Fruit fly (Drosophila melanogaster) whole organism, embryonic: ENCODE measurements around the gene CG43645.

Source experiments
- Aef1 ChIP-seq: fragments of 200-800 bp; sonication (Bioruptor generic); IDR thresholded peaks from 3 replicates; pipeline ENCODE4 v1.3.6; 2022; ENCODE audit warnings: missing biosample characterization, missing genetic modification characterization
- Atf6 ChIP-seq: fragments of 200-800 bp; sonication (Bioruptor generic); IDR thresholded peaks from 2 replicates; pipeline ENCODE4 v1.3.6; 2022; ENCODE audit warnings: missing biosample characterization, missing genetic modification characterization
- CG10209 ChIP-seq: fragments of 200-800 bp; sonication (Bioruptor generic); optimal IDR thresholded peaks from 3 replicates; lab custom pipeline; 2017; ENCODE audit warnings: missing biosample characterization, mild to moderate bottlenecking, missing genetic modification characterization, missing genetic modification reagents
- CG10431 ChIP-seq: fragments of 200-800 bp; sonication (Bioruptor generic); optimal IDR thresholded peaks from 3 replicates; lab custom pipeline; 2018; ENCODE audit warnings: missing biosample characterization, mild to moderate bottlenecking, missing genetic modification characterization
- CG12071 ChIP-seq: fragments of 200-800 bp; sonication (Bioruptor generic); optimal IDR thresholded peaks from 3 replicates; lab custom pipeline; 2018; ENCODE audit warnings: missing biosample characterization, mild to moderate bottlenecking, missing genetic modification characterization
- CG12391 ChIP-seq: fragments of 200-800 bp; sonication (Bioruptor generic); optimal IDR thresholded peaks from 3 replicates; lab custom pipeline; 2018; ENCODE audit warnings: missing biosample characterization, mild to moderate bottlenecking, missing genetic modification characterization, moderate library complexity
- CG12659 ChIP-seq: fragments of 200-800 bp; sonication (Bioruptor generic); optimal IDR thresholded peaks from 3 replicates; lab custom pipeline; 2017; ENCODE audit warnings: mild to moderate bottlenecking, missing biosample characterization, missing genetic modification reagents, missing genetic modification characterization
- CG12744 ChIP-seq: fragments of 200-800 bp; sonication (Bioruptor generic); optimal IDR thresholded peaks from 2 replicates; lab custom pipeline; 2016; ENCODE audit warnings: missing biosample characterization, missing genetic modification characterization
- CG1529 ChIP-seq: fragments of 200-800 bp; sonication (Bioruptor generic); optimal IDR thresholded peaks from 3 replicates; lab custom pipeline; 2018; ENCODE audit warnings: missing biosample characterization, missing genetic modification characterization
- CG16863 ChIP-seq: fragments of 200-800 bp; sonication (Bioruptor generic); optimal IDR thresholded peaks from 3 replicates; lab custom pipeline; 2016; ENCODE audit warnings: missing biosample characterization, missing genetic modification characterization
- CG2202 ChIP-seq: fragments of 200-800 bp; sonication (Bioruptor generic); optimal IDR thresholded peaks from 2 replicates; lab custom pipeline; 2018; ENCODE audit warnings: missing biosample characterization, mild to moderate bottlenecking, missing genetic modification characterization
- CG32767 ChIP-seq: fragments of 200-800 bp; sonication (Bioruptor generic); IDR thresholded peaks from 2 replicates; pipeline ENCODE4 v1.3.6; 2022; ENCODE audit warnings: missing biosample characterization, missing genetic modification characterization
- CG3407 ChIP-seq: fragments of 200-800 bp; sonication (Bioruptor generic); optimal IDR thresholded peaks from 2 replicates; lab custom pipeline; 2018; ENCODE audit warnings: missing biosample characterization, mild to moderate bottlenecking, missing genetic modification characterization
- CG3847 ChIP-seq: fragments of 200-800 bp; sonication (Bioruptor generic); IDR thresholded peaks from 2 replicates; pipeline ENCODE4 v1.3.6; 2022; ENCODE audit warnings: missing biosample characterization, missing genetic modification characterization
- CG7745 ChIP-seq: fragments of 200-800 bp; sonication (Bioruptor generic); optimal IDR thresholded peaks from 2 replicates; lab custom pipeline; 2018; ENCODE audit warnings: missing biosample characterization, mild to moderate bottlenecking, missing genetic modification characterization, moderate library complexity
- CG7839 ChIP-seq: fragments of 200-800 bp; sonication (Bioruptor generic); optimal IDR thresholded peaks from 3 replicates; lab custom pipeline; 2018; ENCODE audit warnings: missing biosample characterization, mild to moderate bottlenecking, missing genetic modification characterization, moderate library complexity
- CG8478 ChIP-seq: fragments of >200 bp; optimal IDR thresholded peaks from 2 replicates; lab custom pipeline; 2018
- CG9609 ChIP-seq: fragments of 200-800 bp; sonication (Bioruptor generic); optimal IDR thresholded peaks from 3 replicates; lab custom pipeline; 2016; ENCODE audit warnings: missing biosample characterization, missing genetic modification characterization
- CrebB ChIP-seq: fragments of 200-800 bp; sonication (Bioruptor generic); optimal IDR thresholded peaks from 3 replicates; lab custom pipeline; 2018; ENCODE audit warnings: missing biosample characterization, mild to moderate bottlenecking, missing genetic modification characterization
- E2f2 ChIP-seq: fragments of 200-800 bp; sonication (Bioruptor generic); IDR thresholded peaks from 2 replicates; pipeline ENCODE4 v1.3.6; 2022; ENCODE audit warnings: missing biosample characterization, missing genetic modification characterization
- HLH3B ChIP-seq: fragments of 200-800 bp; sonication (Bioruptor generic); IDR thresholded peaks from 2 replicates; pipeline ENCODE4 v1.3.6; 2022; ENCODE audit warnings: missing biosample characterization, missing genetic modification characterization
- Hr3 ChIP-seq: fragments of 200-800 bp; sonication (Bioruptor generic); optimal IDR thresholded peaks from 3 replicates; lab custom pipeline; 2016; ENCODE audit warnings: missing biosample characterization, missing genetic modification characterization
- Max ChIP-seq: fragments of 200-800 bp; sonication (Bioruptor generic); optimal IDR thresholded peaks from 2 replicates; lab custom pipeline; 2016; ENCODE audit warnings: missing biosample characterization, mild to moderate bottlenecking, missing genetic modification characterization
- cas ChIP-seq: fragments of 200-800 bp; sonication (Bioruptor generic); IDR thresholded peaks from 2 replicates; pipeline ENCODE4 v1.3.6; 2022; ENCODE audit warnings: missing biosample characterization, missing genetic modification characterization
- cg ChIP-seq: fragments of 200-800 bp; sonication (Bioruptor generic); optimal IDR thresholded peaks from 3 replicates; lab custom pipeline; 2019; ENCODE audit warnings: missing biosample characterization, mild to moderate bottlenecking, missing genetic modification characterization, moderate library complexity
- chm ChIP-seq: fragments of 200-800 bp; sonication (Bioruptor generic); IDR thresholded peaks from 2 replicates; pipeline ENCODE4 v1.3.6; 2022; ENCODE audit warnings: missing biosample characterization, missing genetic modification characterization
- dm ChIP-seq: fragments of 200-800 bp; sonication (Bioruptor generic); optimal IDR thresholded peaks from 3 replicates; lab custom pipeline; 2016; ENCODE audit warnings: missing biosample characterization, missing genetic modification characterization
- dmrt11E ChIP-seq: fragments of 200-800 bp; sonication (Bioruptor generic); optimal IDR thresholded peaks from 3 replicates; lab custom pipeline; 2018; ENCODE audit warnings: missing biosample characterization, mild to moderate bottlenecking, missing genetic modification characterization, moderate library complexity
- dpn ChIP-seq, 2 experiments: fragments of 200-800 bp; sonication (Bioruptor generic); optimal IDR thresholded peaks; 3 replicates each; lab custom pipeline; 2016; ENCODE audit warnings: missing biosample characterization in 2 of 2, missing genetic modification characterization in 2 of 2
- fru ChIP-seq: fragments of >200 bp; optimal IDR thresholded peaks from 2 replicates; lab custom pipeline; 2017
- ind ChIP-seq: fragments of 200-800 bp; sonication (Bioruptor generic); optimal IDR thresholded peaks from 3 replicates; lab custom pipeline; 2016; ENCODE audit warnings: missing biosample characterization, missing genetic modification characterization
- inv ChIP-seq: fragments of 200-800 bp; sonication (Bioruptor generic); IDR thresholded peaks from 2 replicates; pipeline ENCODE4 v1.3.6; 2022; ENCODE audit warnings: missing biosample characterization, missing genetic modification characterization; ENCODE audit not compliant: partially characterized antibody
- jumu ChIP-seq: fragments of 200-800 bp; sonication (Bioruptor generic); optimal IDR thresholded peaks from 3 replicates; lab custom pipeline; 2016; ENCODE audit warnings: missing biosample characterization, missing genetic modification characterization
- kay ChIP-seq: fragments of 200-800 bp; sonication (Bioruptor generic); optimal IDR thresholded peaks from 2 replicates; lab custom pipeline; 2016; ENCODE audit warnings: missing biosample characterization, missing genetic modification characterization
- ken ChIP-seq: fragments of 200-800 bp; sonication (Bioruptor generic); IDR thresholded peaks from 3 replicates; pipeline ENCODE4 v1.3.6; 2022; ENCODE audit warnings: missing biosample characterization, missing genetic modification characterization
- knrl ChIP-seq: fragments of 200-800 bp; sonication (Bioruptor generic); IDR thresholded peaks from 3 replicates; pipeline ENCODE4 v1.3.6; 2022; ENCODE audit warnings: missing biosample characterization, missing genetic modification characterization; ENCODE audit not compliant: partially characterized antibody
- maf-S ChIP-seq: fragments of 200-800 bp; sonication (Bioruptor generic); optimal IDR thresholded peaks from 2 replicates; lab custom pipeline; 2016; ENCODE audit warnings: missing biosample characterization, missing genetic modification characterization
- odd ChIP-seq: fragments of 200-800 bp; sonication (Bioruptor generic); optimal IDR thresholded peaks from 2 replicates; lab custom pipeline; 2017; ENCODE audit warnings: missing biosample characterization, mild to moderate bottlenecking, missing genetic modification characterization
- pan ChIP-seq, 4 experiments: fragments of >200 bp in 3 of 4; fragments of 200-800 bp in 1 of 4; sonication (Bioruptor generic) in 1 of 4; optimal IDR thresholded peaks in 3 of 4; IDR thresholded peaks in 1 of 4; 2 replicates each; pipeline versions ENCODE4 v1.3.6 to Lab custom; 2017 to 2022; ENCODE audit warnings: missing biosample characterization in 2 of 4, missing genetic modification characterization in 2 of 4, mixed read lengths in 1 of 4
- pfk ChIP-seq: fragments of 200-800 bp; sonication (Bioruptor generic); optimal IDR thresholded peaks from 2 replicates; lab custom pipeline; 2018; ENCODE audit warnings: missing biosample characterization, mild to moderate bottlenecking, missing genetic modification characterization, moderate library complexity
- ranshi ChIP-seq: fragments of 200-800 bp; sonication (Bioruptor generic); IDR thresholded peaks from 2 replicates; pipeline ENCODE4 v1.3.6; 2022; ENCODE audit warnings: missing biosample characterization, missing genetic modification characterization
- sd ChIP-seq: fragments of 200-800 bp; sonication (Bioruptor generic); optimal IDR thresholded peaks from 3 replicates; lab custom pipeline; 2018; ENCODE audit warnings: missing biosample characterization, mild to moderate bottlenecking, missing genetic modification characterization, moderate library complexity
- shn ChIP-seq: fragments of 200-800 bp; sonication (Bioruptor generic); optimal IDR thresholded peaks from 3 replicates; lab custom pipeline; 2016; ENCODE audit warnings: missing biosample characterization, missing genetic modification characterization
- sima ChIP-seq: fragments of 200-800 bp; sonication (Bioruptor generic); optimal IDR thresholded peaks from 2 replicates; lab custom pipeline; 2016; ENCODE audit warnings: missing biosample characterization, missing genetic modification characterization
- slbo ChIP-seq: fragments of 200-800 bp; sonication (Bioruptor generic); IDR thresholded peaks from 2 replicates; pipeline ENCODE4 v1.3.6; 2022; ENCODE audit warnings: missing biosample characterization, missing genetic modification characterization
- ssp ChIP-seq: fragments of 200-800 bp; sonication (Bioruptor generic); IDR thresholded peaks from 2 replicates; pipeline ENCODE4 v1.3.6; 2022; ENCODE audit warnings: missing biosample characterization, missing genetic modification characterization
- tap ChIP-seq: fragments of 200-800 bp; optimal IDR thresholded peaks from 3 replicates; lab custom pipeline; 2019; ENCODE audit warnings: missing biosample characterization, mild to moderate bottlenecking, missing genetic modification characterization, moderate library complexity
- unc-4 ChIP-seq: fragments of 200-800 bp; sonication (Bioruptor generic); IDR thresholded peaks from 2 replicates; pipeline ENCODE4 v1.3.6; 2022; ENCODE audit warnings: missing biosample characterization, missing genetic modification characterization; ENCODE audit not compliant: partially characterized antibody
- vnd ChIP-seq: fragments of 200-800 bp; sonication (Bioruptor generic); IDR thresholded peaks from 3 replicates; pipeline ENCODE4 v1.3.6; 2022; ENCODE audit warnings: missing biosample characterization, missing genetic modification characterization; ENCODE audit not compliant: partially characterized antibody
- z ChIP-seq: fragments of 200-800 bp; sonication (Bioruptor generic); IDR thresholded peaks from 3 replicates; pipeline ENCODE4 v1.3.6; 2022; ENCODE audit warnings: missing biosample characterization, missing genetic modification characterization

CG43645 gene

DNA sequence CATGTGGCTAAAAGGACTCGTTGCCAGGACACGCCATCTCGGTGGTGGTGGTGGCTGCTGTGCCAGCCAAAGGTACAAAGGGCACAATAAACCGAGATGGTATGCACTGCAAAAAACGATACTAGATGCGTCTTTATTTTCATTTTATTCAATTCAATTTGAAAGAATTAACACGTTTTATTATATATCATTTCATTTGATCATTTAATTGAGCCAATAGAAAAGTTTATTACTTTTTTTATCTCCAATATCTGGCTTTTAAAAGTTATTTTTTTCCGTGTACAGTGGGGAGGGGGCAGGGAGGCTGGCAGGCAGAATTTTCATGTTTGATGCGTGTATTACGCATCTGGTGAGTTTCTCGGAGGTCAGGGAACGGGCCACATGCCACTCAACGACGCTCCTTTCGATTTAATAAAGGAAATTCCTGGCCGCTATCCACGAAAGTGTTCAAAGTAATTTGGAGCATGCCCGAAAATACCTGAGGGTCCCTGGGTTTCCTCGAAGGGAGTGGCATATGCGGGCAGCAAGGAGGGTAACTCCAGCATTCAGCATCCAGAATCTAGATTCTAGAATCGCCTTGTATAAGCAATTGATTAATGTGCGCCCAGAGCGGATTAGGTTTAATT, 28.6 kb downstream of the CG43645 start (continued):
- TF ChIP-seq unc-4 = no peak
- no peak for TF ChIP-seq maf-S (GFP tag; lab: Kevin White, UChicago)
- peak; percentile 72 for TF ChIP-seq jumu (GFP tag; lab: Kevin White, UChicago)
- peak; percentile 61; the same call in 1 of the 2 replicates for TF ChIP-seq E2f2
- peak; percentile 81 for TF ChIP-seq CG3407 (GFP tag; lab: Kevin White, UChicago)
- TF ChIP-seq CG3847 (GFP tag; lab: Robert Waterston, UW) = peak; percentile 77
- peak; percentile 95 for TF ChIP-seq dmrt11E (tag; lab: Kevin White, UChicago)
- peak; percentile 86 for TF ChIP-seq CG12659 (GFP tag; lab: Kevin White, UChicago)
- TF ChIP-seq ind = peak; percentile 78
- no peak for TF ChIP-seq CG8478 (lab: Kevin White, UChicago)
- TF ChIP-seq tap (tag; lab: Kevin White, UChicago) = peak; percentile 91
- peak; percentile 85 for TF ChIP-seq CG32767
- peak; percentile 84 for TF ChIP-seq CG10209 (GFP tag; lab: Kevin White, UChicago)
- TF ChIP-seq Hr3 (GFP tag; lab: Kevin White, UChicago) = peak; percentile 86
- no peak for TF ChIP-seq kay (GFP tag; lab: Kevin White, UChicago)
- peak; percentile 93 for TF ChIP-seq CG12391
- peak; percentile 54 for TF ChIP-seq dm (GFP tag; lab: Kevin White, UChicago)
- TF ChIP-seq ssp (GFP tag; lab: Robert Waterston, UW) = peak; percentile 72
- no peak for TF ChIP-seq CG12744
- peak; percentile 76 for TF ChIP-seq CG9609
- TF ChIP-seq Max (GFP tag; lab: Kevin White, UChicago) = peak; percentile 63
- TF ChIP-seq HLH3B (GFP tag; lab: Robert Waterston, UW) = peak; percentile 83
- no peak for TF ChIP-seq vnd (GFP tag; lab: Robert Waterston, UW)
- TF ChIP-seq z (GFP tag; lab: Robert Waterston, UW) = 0 out of 3 replicates have a peak, but pooled peaks have one; percentile 42
- no peak for TF ChIP-seq inv
- peak; percentile 46 for TF ChIP-seq CG7745 (tag; lab: Kevin White, UChicago)
- peak; percentile 75 for TF ChIP-seq sd (tag; lab: Kevin White, UChicago)
- peak; percentile 43 for TF ChIP-seq shn (GFP tag; lab: Kevin White, UChicago)
- TF ChIP-seq pan (optimal IDR thresholded peaks at IDR 0.05; lab: Kevin White, UChicago) = no peak
- peak in 1 of 2 experiments; percentile 89 for TF ChIP-seq pan (GFP tag; optimal IDR thresholded peaks at IDR 0.05 in 1 of 2, IDR thresholded peaks at IDR 0.05 in 1 of 2)
- peak; percentile 84 for TF ChIP-seq chm
- peak; percentile 93 for TF ChIP-seq CG7839
- peak; percentile 86 for TF ChIP-seq CrebB (tag; lab: Kevin White, UChicago)
- peak; percentile 79 for TF ChIP-seq CG1529
- peak; percentile 80 for TF ChIP-seq ken (GFP tag; lab: Robert Waterston, UW)
- no peak for TF ChIP-seq cas (GFP tag; lab: Robert Waterston, UW)
- peak; percentile 73 for TF ChIP-seq CG12071 (GFP tag; lab: Kevin White, UChicago)
- peak; percentile 79 for TF ChIP-seq slbo
- peak; percentile 80 for TF ChIP-seq odd (GFP tag; lab: Kevin White, UChicago)
- TF ChIP-seq fru (lab: Kevin White, UChicago) = no peak
- peak; percentile 80 for TF ChIP-seq Atf6 (GFP tag; lab: Robert Waterston, UW)
- TF ChIP-seq CG10431 = peak; percentile 82
- TF ChIP-seq dpn (GFP tag; optimal IDR thresholded peaks at IDR 0.05; lab: Kevin White, UChicago) = no peak
- peak; percentile 79 for TF ChIP-seq CG16863 (GFP tag; lab: Kevin White, UChicago)
- TF ChIP-seq Aef1 (GFP tag; lab: Robert Waterston, UW) = peak; percentile 71
- peak; percentile 35 for TF ChIP-seq sima (GFP tag; lab: Kevin White, UChicago)
- TF ChIP-seq CG2202 (tag; lab: Kevin White, UChicago) = peak; percentile 85
- TF ChIP-seq knrl (GFP tag; lab: Robert Waterston, UW) = no peak
- peak; percentile 88 for TF ChIP-seq ranshi (GFP tag; lab: Robert Waterston, UW)
- TF ChIP-seq pfk (GFP tag; lab: Kevin White, UChicago) = no peak
- TF ChIP-seq cg = no peak
